Fruit fly (Drosophila melanogaster) whole organism, prepupa: ENCODE results near the gene Ire1.
A peak's percentile ranks its signal among the peaks of the same experiment; 100 is the strongest.

Experiments
- CG10631 ChIP-seq: fragments of 200-800 bp; sonication (Bioruptor generic); optimal IDR thresholded peaks from 2 replicates; lab custom pipeline; 2016; ENCODE audit warnings: missing biosample characterization, missing genetic modification characterization
- CG10669 ChIP-seq: fragments of 200-800 bp; sonication (Bioruptor generic); optimal IDR thresholded peaks from 3 replicates; lab custom pipeline; 2018; ENCODE audit warnings: missing biosample characterization, mild to moderate bottlenecking, missing genetic modification characterization, moderate library complexity
- CG11294 ChIP-seq: fragments of 200-800 bp; sonication (Bioruptor generic); IDR thresholded peaks from 2 replicates; pipeline ENCODE4 v1.3.6; 2022; ENCODE audit warnings: missing biosample characterization, missing genetic modification characterization
- CG15336 ChIP-seq: fragments of 200-800 bp; sonication (Bioruptor generic); IDR thresholded peaks from 2 replicates; pipeline ENCODE4 v1.3.6; 2022; ENCODE audit warnings: missing biosample characterization, missing genetic modification characterization
- CG31627 ChIP-seq: fragments of 200-800 bp; sonication (Bioruptor generic); optimal IDR thresholded peaks from 3 replicates; lab custom pipeline; 2016; ENCODE audit warnings: missing biosample characterization, missing genetic modification characterization
- CG32006 ChIP-seq: fragments of 200-800 bp; sonication (Bioruptor generic); optimal IDR thresholded peaks from 3 replicates; lab custom pipeline; 2017; ENCODE audit warnings: missing biosample characterization, mild to moderate bottlenecking, missing genetic modification characterization
- CG34406 ChIP-seq: fragments of 200-800 bp; sonication (Bioruptor generic); optimal IDR thresholded peaks from 3 replicates; lab custom pipeline; 2016; ENCODE audit warnings: missing biosample characterization, missing genetic modification characterization
- CG3919 ChIP-seq: fragments of 200-800 bp; sonication (Bioruptor generic); optimal IDR thresholded peaks from 3 replicates; lab custom pipeline; 2016; ENCODE audit warnings: missing biosample characterization, missing genetic modification characterization
- CG4318 ChIP-seq: fragments of 200-800 bp; sonication (Bioruptor generic); optimal IDR thresholded peaks from 3 replicates; lab custom pipeline; 2017; ENCODE audit warnings: missing biosample characterization, mild to moderate bottlenecking, missing genetic modification characterization
- CG6163 ChIP-seq: fragments of 200-800 bp; sonication (Bioruptor generic); IDR thresholded peaks from 3 replicates; pipeline ENCODE4 v1.3.6; 2022; ENCODE audit warnings: missing biosample characterization, missing genetic modification characterization
- CG6276 ChIP-seq: fragments of 200-800 bp; sonication (Bioruptor generic); optimal IDR thresholded peaks from 2 replicates; lab custom pipeline; 2017; ENCODE audit warnings: missing biosample characterization, mild to moderate bottlenecking, missing genetic modification characterization
- CG6808 ChIP-seq: fragments of 200-800 bp; sonication (Bioruptor generic); optimal IDR thresholded peaks from 3 replicates; lab custom pipeline; 2017; ENCODE audit warnings: missing biosample characterization, missing genetic modification characterization, mild to moderate bottlenecking, moderate library complexity, missing genetic modification reagents
- CG6854 ChIP-seq: fragments of 200-800 bp; sonication (Bioruptor generic); optimal IDR thresholded peaks from 2 replicates; lab custom pipeline; 2017; ENCODE audit warnings: missing biosample characterization, mild to moderate bottlenecking, missing genetic modification characterization
- CG8319 ChIP-seq: fragments of 200-800 bp; sonication (Bioruptor generic); optimal IDR thresholded peaks from 3 replicates; lab custom pipeline; 2016; ENCODE audit warnings: missing biosample characterization, missing genetic modification characterization
- CG8632 ChIP-seq: fragments of 200-800 bp; sonication (Bioruptor generic); optimal IDR thresholded peaks from 3 replicates; lab custom pipeline; 2016; ENCODE audit warnings: missing biosample characterization, missing genetic modification characterization
- CG9139 ChIP-seq: fragments of 200-800 bp; sonication (Bioruptor generic); optimal IDR thresholded peaks from 3 replicates; lab custom pipeline; 2017; ENCODE audit warnings: missing biosample characterization, mild to moderate bottlenecking, missing genetic modification characterization
- Eip75B ChIP-seq: fragments of 200-800 bp; sonication (Bioruptor generic); optimal IDR thresholded peaks from 3 replicates; lab custom pipeline; 2016; ENCODE audit warnings: missing biosample characterization, missing genetic modification characterization
- Eip78C ChIP-seq: fragments of 200-800 bp; sonication (Bioruptor generic); peaks from one replicate; lab custom pipeline; 2016; ENCODE audit warnings: missing biosample characterization, missing genetic modification characterization
- Eip93F ChIP-seq: fragments of 200-800 bp; sonication (Bioruptor generic); optimal IDR thresholded peaks from 2 replicates; lab custom pipeline; 2016; ENCODE audit warnings: missing biosample characterization, mild to moderate bottlenecking, missing genetic modification characterization
- Ets21C ChIP-seq: fragments of 200-800 bp; sonication (Bioruptor generic); optimal IDR thresholded peaks from 3 replicates; lab custom pipeline; 2016; ENCODE audit warnings: missing biosample characterization, missing genetic modification characterization
- Hr38 ChIP-seq: sonication (Bioruptor generic); optimal IDR thresholded peaks from 2 replicates; lab custom pipeline; 2016; ENCODE audit warnings: missing biosample characterization, missing genetic modification characterization
- Hr4 ChIP-seq: fragments of 200-800 bp; sonication (Bioruptor generic); optimal IDR thresholded peaks from 3 replicates; lab custom pipeline; 2016; ENCODE audit warnings: missing biosample characterization, missing genetic modification characterization
- Lpt ChIP-seq: fragments of 200-800 bp; sonication (Bioruptor generic); optimal IDR thresholded peaks from 3 replicates; lab custom pipeline; 2016; ENCODE audit warnings: missing biosample characterization, missing genetic modification characterization
- Smox ChIP-seq: fragments of 200-800 bp; sonication (Bioruptor generic); optimal IDR thresholded peaks from 3 replicates; lab custom pipeline; 2016; ENCODE audit warnings: missing biosample characterization, missing genetic modification characterization
- Sox102F ChIP-seq: fragments of 200-800 bp; sonication (Bioruptor generic); optimal IDR thresholded peaks from 2 replicates; lab custom pipeline; 2016; ENCODE audit warnings: missing biosample characterization, mild to moderate bottlenecking, missing genetic modification characterization
- Sox14 ChIP-seq: fragments of 200-800 bp; sonication (Bioruptor generic); optimal IDR thresholded peaks from 3 replicates; lab custom pipeline; 2016; ENCODE audit warnings: missing biosample characterization, missing genetic modification characterization
- Sox15 ChIP-seq: fragments of 200-800 bp; sonication (Bioruptor generic); optimal IDR thresholded peaks from 3 replicates; lab custom pipeline; 2016; ENCODE audit warnings: missing biosample characterization, missing genetic modification characterization
- achi ChIP-seq: fragments of 200-800 bp; sonication (Bioruptor generic); optimal IDR thresholded peaks from 3 replicates; lab custom pipeline; 2016; ENCODE audit warnings: missing biosample characterization, missing genetic modification characterization
- cyc ChIP-seq: fragments of 200-800 bp; sonication (Bioruptor generic); optimal IDR thresholded peaks from 3 replicates; lab custom pipeline; 2016; ENCODE audit warnings: missing biosample characterization, missing genetic modification characterization
- dsx ChIP-seq: fragments of 200-800 bp; optimal IDR thresholded peaks from 3 replicates; lab custom pipeline; 2019; ENCODE audit warnings: missing biosample characterization, mild to moderate bottlenecking, missing genetic modification characterization, moderate library complexity; ENCODE audit not compliant: poor library complexity, severe bottlenecking
- fd59A ChIP-seq: fragments of 200-800 bp; sonication (Bioruptor generic); optimal IDR thresholded peaks from 2 replicates; lab custom pipeline; 2017; ENCODE audit warnings: missing biosample characterization, mild to moderate bottlenecking, missing genetic modification characterization, missing genetic modification reagents
- fd85E ChIP-seq: fragments of 200-800 bp; sonication (Bioruptor generic); optimal IDR thresholded peaks from 3 replicates; lab custom pipeline; 2016; ENCODE audit warnings: missing biosample characterization, missing genetic modification characterization
- fkh ChIP-seq: fragments of 200-800 bp; sonication (Bioruptor generic); optimal IDR thresholded peaks from 3 replicates; lab custom pipeline; 2017; ENCODE audit warnings: missing biosample characterization, mild to moderate bottlenecking, missing genetic modification characterization, moderate library complexity
- lz ChIP-seq: fragments of 200-800 bp; sonication (Bioruptor generic); optimal IDR thresholded peaks from 3 replicates; lab custom pipeline; 2016; ENCODE audit warnings: missing biosample characterization, missing genetic modification characterization
- salr ChIP-seq, 2 experiments: fragments of 200-800 bp; sonication (Bioruptor generic); optimal IDR thresholded peaks; 3 replicates each; lab custom pipeline; 2016 to 2018; ENCODE audit warnings: missing biosample characterization in 2 of 2, missing genetic modification characterization in 2 of 2, mild to moderate bottlenecking in 1 of 2
- ss ChIP-seq, 2 experiments: fragments of 200-800 bp; sonication (Bioruptor generic); optimal IDR thresholded peaks; 2 replicates in 1 of 2; 3 replicates in 1 of 2; lab custom pipeline; 2017 to 2018; ENCODE audit warnings: mild to moderate bottlenecking in 2 of 2, missing biosample characterization in 2 of 2, missing genetic modification characterization in 2 of 2, moderate library complexity in 1 of 2
- svp ChIP-seq: fragments of 200-800 bp; sonication (Bioruptor generic); peaks from one replicate; lab custom pipeline; 2016; ENCODE audit warnings: missing biosample characterization, missing genetic modification characterization
- topi ChIP-seq: fragments of 200-800 bp; sonication (Bioruptor generic); optimal IDR thresholded peaks from 3 replicates; lab custom pipeline; 2016; ENCODE audit warnings: missing biosample characterization, missing genetic modification characterization
- vri ChIP-seq: fragments of 200-800 bp; sonication (Bioruptor generic); optimal IDR thresholded peaks from 3 replicates; lab custom pipeline; 2016; ENCODE audit warnings: missing biosample characterization, mild to moderate bottlenecking, missing genetic modification characterization

Gene Ire1

DNA sequence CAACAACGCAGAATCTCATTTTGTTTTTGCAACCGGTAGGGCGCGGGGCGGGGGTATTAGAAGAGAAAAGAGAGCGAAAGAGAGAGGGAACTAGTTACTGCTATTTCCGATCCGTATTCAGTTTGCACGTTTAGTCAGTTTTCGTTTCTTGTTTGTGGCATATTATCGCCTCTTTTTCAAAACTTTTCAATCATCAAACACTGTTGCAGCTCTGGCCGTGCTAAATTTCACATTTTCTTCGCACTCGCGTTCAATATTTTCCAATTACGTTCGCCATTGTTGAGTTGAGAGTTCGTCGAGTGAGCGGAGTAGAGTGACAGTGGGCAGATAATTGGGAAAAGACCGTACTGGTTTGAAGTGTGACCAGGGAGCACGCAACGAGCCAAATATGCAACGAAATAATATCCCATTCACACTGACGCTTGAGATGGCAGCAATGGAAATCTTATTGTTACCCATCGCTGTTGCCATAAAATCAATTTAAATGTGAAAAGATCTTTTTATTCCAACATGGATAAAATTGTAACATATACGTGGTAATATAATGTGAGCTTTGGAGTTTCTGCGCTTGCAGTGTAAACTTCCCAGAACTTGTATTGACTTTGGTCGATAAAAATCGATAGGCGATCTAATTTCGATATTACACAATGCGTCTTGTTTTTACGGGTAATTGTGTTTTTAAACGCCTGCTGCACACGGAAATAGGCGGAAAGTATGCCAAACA lies at the start of gene Ire1, which contains the start of gene Mrm2 (continued):
- TF ChIP-seq Hr38 (GFP tag; lab: Kevin White, UChicago) = no peak
- peak; percentile 55 for TF ChIP-seq achi (GFP tag; lab: Kevin White, UChicago)
- peak; percentile 79 for TF ChIP-seq Hr4
- peak; percentile 91 for TF ChIP-seq CG31627 (GFP tag; lab: Kevin White, UChicago)
- TF ChIP-seq CG6276 (GFP tag; lab: Kevin White, UChicago) = peak; percentile 31
- peak; percentile 60 for TF ChIP-seq CG10669 (GFP tag; lab: Kevin White, UChicago)
- peak; percentile 68 for TF ChIP-seq Smox
- peak; percentile 82 for TF ChIP-seq lz (GFP tag; lab: Kevin White, UChicago)
- peak; percentile 49 for TF ChIP-seq vri (GFP tag; lab: Kevin White, UChicago)
- peak; percentile 33; the same call in 1 of the 2 replicates for TF ChIP-seq CG15336

dm6 chr3R:19910302-19911029 lies 49.4 kb upstream of the Ire1 start:
- TF ChIP-seq CG32006 (GFP tag; lab: Kevin White, UChicago) = peak; percentile 29
- TF ChIP-seq Eip78C = peak; percentile 82
- TF ChIP-seq CG6808 (GFP tag; lab: Kevin White, UChicago) = peak; percentile 52
- peak; percentile 83 for TF ChIP-seq vri (GFP tag; lab: Kevin White, UChicago)
- peak; percentile 94 for TF ChIP-seq svp (GFP tag; lab: Kevin White, UChicago)
- TF ChIP-seq Eip93F (GFP tag; lab: Kevin White, UChicago) = peak; percentile 48
- no peak for TF ChIP-seq CG3919 (GFP tag; lab: Kevin White, UChicago)
- TF ChIP-seq CG6854 (GFP tag; lab: Kevin White, UChicago) = peak; percentile 37
- TF ChIP-seq dsx (GFP tag; lab: Kevin White, UChicago) = peak; percentile 2
- TF ChIP-seq Sox15 (GFP tag; lab: Kevin White, UChicago) = no peak
- TF ChIP-seq, all 60 proteins: peak for 8

DNA sequence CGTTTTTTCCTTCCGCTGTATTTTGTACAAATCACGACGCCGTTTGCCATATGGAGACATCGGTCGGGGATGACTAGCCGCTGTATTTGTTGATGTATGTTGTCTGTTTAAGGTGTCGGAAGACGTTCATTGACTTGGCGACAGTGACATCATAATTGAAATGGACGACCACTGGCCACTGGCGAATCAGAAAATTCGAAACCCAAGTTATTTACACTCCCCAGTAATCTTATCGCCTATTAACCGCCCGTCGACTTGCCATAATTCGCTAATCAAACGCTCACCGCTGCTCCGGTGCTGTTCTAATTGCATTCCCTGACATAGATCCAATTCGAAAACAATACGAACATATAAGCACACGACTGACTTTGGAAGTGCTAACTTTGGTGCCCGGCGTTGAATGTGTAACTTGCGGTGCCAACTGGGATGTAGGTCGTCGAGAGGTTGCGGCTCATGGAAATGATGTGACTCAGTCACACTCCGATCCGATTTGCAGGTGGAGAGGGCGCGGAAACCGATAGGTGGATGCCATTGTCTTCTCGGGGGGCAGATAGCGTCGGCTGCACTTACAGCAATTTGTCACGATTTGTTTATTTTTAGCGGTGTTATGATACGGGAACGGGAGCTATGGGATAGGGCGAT lies 48.6 kb upstream of the Ire1 start:
- no peak for TF ChIP-seq topi
- TF ChIP-seq CG3919 (GFP tag; lab: Kevin White, UChicago) = no peak
- TF ChIP-seq cyc (GFP tag; lab: Kevin White, UChicago) = no peak
- peak; percentile 79 for TF ChIP-seq svp (GFP tag; lab: Kevin White, UChicago)
- TF ChIP-seq CG11294 (GFP tag; lab: Robert Waterston, UW) = no peak
- TF ChIP-seq fkh (GFP tag; lab: Kevin White, UChicago) = no peak
- no peak for TF ChIP-seq fd85E (GFP tag; lab: Kevin White, UChicago)
- TF ChIP-seq CG10631 (GFP tag; lab: Kevin White, UChicago) = no peak
- TF ChIP-seq CG8319 (GFP tag; lab: Kevin White, UChicago) = no peak
- no peak for TF ChIP-seq salr (GFP tag; optimal IDR thresholded peaks at IDR 0.05; lab: Kevin White, UChicago)
- TF ChIP-seq Sox14 (GFP tag; lab: Kevin White, UChicago) = peak; percentile 4
- 0 out of 3 replicates have a peak, but pooled peaks have one; percentile 9 for TF ChIP-seq CG6163 (GFP tag; lab: Robert Waterston, UW)
- TF ChIP-seq ss (GFP tag; optimal IDR thresholded peaks at IDR 0.05; lab: Kevin White, UChicago) = no peak
- no peak for TF ChIP-seq CG8632
- no peak for TF ChIP-seq CG9139 (GFP tag; lab: Kevin White, UChicago)
- TF ChIP-seq lz (GFP tag; lab: Kevin White, UChicago) = no peak
- no peak for TF ChIP-seq fd59A
- peak; percentile 62 for TF ChIP-seq vri (GFP tag; lab: Kevin White, UChicago)
- TF ChIP-seq Eip78C = peak; percentile 7
- no peak for TF ChIP-seq Lpt (GFP tag; lab: Kevin White, UChicago)
- TF ChIP-seq Sox102F (GFP tag; lab: Kevin White, UChicago) = no peak
- no peak for TF ChIP-seq Eip93F (GFP tag; lab: Kevin White, UChicago)
- TF ChIP-seq Smox = no peak
- TF ChIP-seq CG34406 (GFP tag; lab: Kevin White, UChicago) = no peak
- no peak for TF ChIP-seq Eip75B (GFP tag; lab: Kevin White, UChicago)
- no peak for TF ChIP-seq CG4318 (GFP tag; lab: Kevin White, UChicago)
- no peak for TF ChIP-seq Ets21C (GFP tag; lab: Kevin White, UChicago)
- TF ChIP-seq, all 60 proteins: peak for 5
